Fruit fly (Drosophila melanogaster): ENCODE measurements around the gene CG1677.
A peak's percentile ranks its signal among the peaks of the same experiment; 100 is the strongest.

Gene CG1677

DNA sequence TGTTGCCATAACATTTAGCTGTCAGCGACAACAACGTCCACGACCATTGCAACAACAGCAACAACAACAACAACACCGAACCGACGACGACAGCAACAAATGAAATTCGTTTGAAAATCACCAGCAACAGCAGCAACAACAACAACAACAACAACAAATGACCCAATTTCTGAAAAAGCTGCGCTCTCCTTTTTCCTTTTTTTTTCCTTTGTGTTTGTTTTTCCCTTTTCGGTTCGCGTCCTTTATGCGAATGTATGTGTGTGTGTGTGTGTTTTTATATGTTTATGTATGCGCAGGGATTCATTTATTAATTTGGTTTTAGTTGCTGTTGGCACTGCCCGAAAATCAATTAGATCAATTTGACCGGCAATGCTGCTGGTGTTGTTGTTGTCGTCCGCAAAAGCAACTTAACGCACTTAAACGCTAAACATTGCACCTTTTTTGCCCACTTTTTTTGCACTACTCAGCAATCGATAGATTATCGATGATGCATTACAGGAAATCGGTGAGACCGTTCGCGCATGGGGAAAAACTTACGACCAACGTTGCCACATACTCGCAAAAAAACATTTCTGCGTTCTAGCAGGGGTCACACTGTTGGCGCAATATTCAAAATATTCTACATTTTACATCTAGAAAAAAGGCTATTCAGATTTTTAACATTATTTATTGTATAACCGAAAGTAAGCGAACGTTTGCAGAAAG, 114.6 kb downstream of the CG1677 start, which contains the start of gene unc-119 (continued):
- TF ChIP-seq ase (GFP tag; IDR thresholded peaks at IDR 0.05), result no peak
- peak; percentile 69 for TF ChIP-seq CG12659 (GFP tag; optimal IDR thresholded peaks at IDR 0.05)
- TF ChIP-seq chif (GFP tag; optimal IDR thresholded peaks at IDR 0.05), result no peak
- peak; percentile 56 for TF ChIP-seq Hmr (GFP tag; optimal IDR thresholded peaks at IDR 0.05)
- no peak for TF ChIP-seq Doc2 (GFP tag; IDR thresholded peaks at IDR 0.05)
- no peak for TF ChIP-seq pros (GFP tag; optimal IDR thresholded peaks at IDR 0.05)
- peak; percentile 9 for TF ChIP-seq D (optimal IDR thresholded peaks at IDR 0.05)
- no peak for TF ChIP-seq D (GFP tag; optimal IDR thresholded peaks at IDR 0.05)
- no peak for TF ChIP-seq Dip3 (GFP tag; optimal IDR thresholded peaks at IDR 0.05)
- TF ChIP-seq NC2α (GFP tag; optimal IDR thresholded peaks at IDR 0.05), result no peak
- no peak for TF ChIP-seq CG10209 (GFP tag; optimal IDR thresholded peaks at IDR 0.05)
- TF ChIP-seq tx (GFP tag; optimal IDR thresholded peaks at IDR 0.05), result no peak
- TF ChIP-seq Abd-B (GFP tag; optimal IDR thresholded peaks at IDR 0.05), result no peak
- TF ChIP-seq CG2199 (GFP tag; IDR thresholded peaks at IDR 0.05), result no peak
- TF ChIP-seq Hmx (GFP tag; optimal IDR thresholded peaks at IDR 0.05), result no peak
- peak; percentile 86 for TF ChIP-seq CG3847 (GFP tag; IDR thresholded peaks at IDR 0.05)
- TF ChIP-seq rib (GFP tag; IDR thresholded peaks at IDR 0.05), result peak; percentile 80
- no peak for TF ChIP-seq CG17328 (GFP tag; IDR thresholded peaks at IDR 0.05)
- TF ChIP-seq NfI (GFP tag; optimal IDR thresholded peaks at IDR 0.05), result peak; percentile 7
- no peak for TF ChIP-seq sc (optimal IDR thresholded peaks at IDR 0.05)
- no peak for TF ChIP-seq sc (GFP tag; optimal IDR thresholded peaks at IDR 0.05)
- TF ChIP-seq CG18764 (GFP tag; optimal IDR thresholded peaks at IDR 0.05), result no peak
- no peak for TF ChIP-seq Dad (GFP tag; optimal IDR thresholded peaks at IDR 0.05)
- TF ChIP-seq sisA (GFP tag; IDR thresholded peaks at IDR 0.05), result no peak
- no peak for TF ChIP-seq cato (GFP tag; optimal IDR thresholded peaks at IDR 0.05; ENCODE audit: borderline replicate concordance)
- TF ChIP-seq nom (GFP tag; optimal IDR thresholded peaks at IDR 0.05), result peak; percentile 92
- no peak for TF ChIP-seq CG6654 (GFP tag; optimal IDR thresholded peaks at IDR 0.05)
- TF ChIP-seq Dp (GFP tag; optimal IDR thresholded peaks at IDR 0.05), result peak; percentile 93
- no peak for TF ChIP-seq CG11398 (GFP tag; optimal IDR thresholded peaks at IDR 0.05)
- TF ChIP-seq sob (GFP tag; IDR thresholded peaks at IDR 0.05), result no peak
- TF ChIP-seq ewg (GFP tag; optimal IDR thresholded peaks at IDR 0.05), result peak; percentile 6
- TF ChIP-seq maf-S (GFP tag; optimal IDR thresholded peaks at IDR 0.05), result no peak
- TF ChIP-seq Side (GFP tag; optimal IDR thresholded peaks at IDR 0.05), result no peak
- no peak for TF ChIP-seq CG3163 (GFP tag; optimal IDR thresholded peaks at IDR 0.05)
- peak; percentile 78 for TF ChIP-seq sqz (GFP tag; optimal IDR thresholded peaks at IDR 0.05)
- TF ChIP-seq Sry-β (GFP tag; optimal IDR thresholded peaks at IDR 0.05), result no peak
- TF ChIP-seq PHDP (tag; optimal IDR thresholded peaks at IDR 0.05), result no peak
- no peak for TF ChIP-seq dmrt99B (tag; optimal IDR thresholded peaks at IDR 0.05)
- TF ChIP-seq tap (tag; optimal IDR thresholded peaks at IDR 0.05), result no peak
- TF ChIP-seq CTCF (GFP tag; optimal IDR thresholded peaks at IDR 0.05), result peak; percentile 63
- no peak for TF ChIP-seq Kr (GFP tag; optimal IDR thresholded peaks at IDR 0.05)
- TF ChIP-seq zen (tag; optimal IDR thresholded peaks at IDR 0.05), result peak; percentile 37
- no peak for TF ChIP-seq CG4328 (GFP tag; optimal IDR thresholded peaks at IDR 0.05)
- TF ChIP-seq Meics (GFP tag; optimal IDR thresholded peaks at IDR 0.05), result no peak
- TF ChIP-seq Optix (GFP tag; IDR thresholded peaks at IDR 0.05), result no peak
- no peak for TF ChIP-seq dati (GFP tag; IDR thresholded peaks at IDR 0.05)
- no peak for TF ChIP-seq gt (GFP tag; IDR thresholded peaks at IDR 0.05)
- TF ChIP-seq hb (GFP tag; IDR thresholded peaks at IDR 0.05; ENCODE audit: partially characterized antibody), result peak; percentile 60; the same call in 2 of the 3 replicates
- TF ChIP-seq twi (tag; optimal IDR thresholded peaks at IDR 0.05), result no peak
- no peak for TF ChIP-seq Sox102F (GFP tag; optimal IDR thresholded peaks at IDR 0.05)
- TF ChIP-seq knrl (GFP tag; IDR thresholded peaks at IDR 0.05; ENCODE audit: partially characterized antibody), result peak; percentile 78

Data from whole organism, embryonic.